Worm (Caenorhabditis elegans) whole organism, early embryonic: ENCODE measurements around the gene Y55F3AM.11.
A peak's percentile ranks its signal among the peaks of the same experiment; 100 is the strongest.

Experiments used
- B0310.2 ChIP-seq: sonication (generic microtip); optimal IDR thresholded peaks from 2 replicates; lab custom pipeline; 2016; ENCODE audit warnings: mild to moderate bottlenecking, missing genetic modification characterization, missing compliant biosample characterization
- F13C5.2 ChIP-seq: sonication (generic microtip); optimal IDR thresholded peaks from 2 replicates; lab custom pipeline; 2017; ENCODE audit warnings: mild to moderate bottlenecking, missing genetic modification characterization, inconsistent platforms, missing compliant biosample characterization
- aly-1 ChIP-seq: sonication (generic microtip); optimal IDR thresholded peaks from 2 replicates; lab custom pipeline; 2016; ENCODE audit warnings: missing genetic modification characterization, missing compliant biosample characterization
- ama-1 ChIP-seq: fragments of 150-350 bp; optimal IDR thresholded peaks from 2 replicates; lab custom pipeline; 2014
- ceh-13 ChIP-seq: fragments of 200-800 bp; sonication (Bioruptor generic); optimal IDR thresholded peaks from 2 replicates; lab custom pipeline; 2018; ENCODE audit warnings: mild to moderate bottlenecking, missing genetic modification characterization, missing compliant biosample characterization
- ceh-36 ChIP-seq: sonication (generic microtip); optimal IDR thresholded peaks from 2 replicates; lab custom pipeline; 2016; ENCODE audit warnings: missing genetic modification characterization, inconsistent platforms, missing compliant biosample characterization
- ets-7 ChIP-seq: sonication (generic microtip); optimal IDR thresholded peaks from 2 replicates; lab custom pipeline; 2016; ENCODE audit warnings: missing genotype, missing genetic modification characterization, missing compliant biosample characterization
- flt-1 ChIP-seq: fragments of 200-800 bp; sonication (Bioruptor generic); IDR thresholded peaks from 2 replicates; pipeline ENCODE4 v1.3.6; 2022; ENCODE audit warnings: missing genetic modification characterization, missing compliant biosample characterization
- hmbx-1 ChIP-seq: sonication (generic microtip); optimal IDR thresholded peaks from 2 replicates; lab custom pipeline; 2016; ENCODE audit warnings: mild to moderate bottlenecking, missing genetic modification characterization, missing compliant biosample characterization
- hmg-4 ChIP-seq: fragments of 200-800 bp; sonication (Bioruptor generic); optimal IDR thresholded peaks from 2 replicates; lab custom pipeline; 2018; ENCODE audit warnings: mild to moderate bottlenecking, missing genetic modification characterization, missing compliant biosample characterization
- hnd-1 ChIP-seq: sonication (generic microtip); optimal IDR thresholded peaks from 2 replicates; lab custom pipeline; 2016; ENCODE audit warnings: missing genetic modification characterization, missing compliant biosample characterization
- pes-1 ChIP-seq: fragments of 200-800 bp; sonication (Bioruptor generic); IDR thresholded peaks from 2 replicates; pipeline ENCODE4 v1.3.6; 2022; ENCODE audit warnings: missing genetic modification reagents, missing genetic modification characterization, missing compliant biosample characterization
- scrt-1 ChIP-seq: fragments of 200-800 bp; sonication (Bioruptor generic); IDR thresholded peaks from 2 replicates; pipeline ENCODE4 v1.3.6; 2022; ENCODE audit warnings: missing genetic modification characterization, missing compliant biosample characterization
- sea-1 ChIP-seq: fragments of 200-800 bp; sonication (Bioruptor generic); conservative IDR thresholded peaks from 2 replicates; pipeline ENCODE4 v1.3.6; 2022; ENCODE audit warnings: missing genetic modification characterization, missing compliant biosample characterization
- tbx-11 ChIP-seq: fragments of 200-800 bp; sonication (Bioruptor generic); IDR thresholded peaks from 2 replicates; pipeline ENCODE4 v1.3.6; 2022; ENCODE audit warnings: missing genetic modification characterization, missing compliant biosample characterization
- tbx-37 ChIP-seq: fragments of 200-800 bp; sonication (Bioruptor generic); conservative IDR thresholded peaks from 2 replicates; pipeline ENCODE4 v1.3.6; 2022; ENCODE audit warnings: missing genetic modification reagents, missing genetic modification characterization, missing compliant biosample characterization
- tra-4 ChIP-seq: sonication (generic microtip); optimal IDR thresholded peaks from 2 replicates; lab custom pipeline; 2017; ENCODE audit warnings: missing genetic modification characterization, missing compliant biosample characterization

The Y55F3AM.11 gene

DNA sequence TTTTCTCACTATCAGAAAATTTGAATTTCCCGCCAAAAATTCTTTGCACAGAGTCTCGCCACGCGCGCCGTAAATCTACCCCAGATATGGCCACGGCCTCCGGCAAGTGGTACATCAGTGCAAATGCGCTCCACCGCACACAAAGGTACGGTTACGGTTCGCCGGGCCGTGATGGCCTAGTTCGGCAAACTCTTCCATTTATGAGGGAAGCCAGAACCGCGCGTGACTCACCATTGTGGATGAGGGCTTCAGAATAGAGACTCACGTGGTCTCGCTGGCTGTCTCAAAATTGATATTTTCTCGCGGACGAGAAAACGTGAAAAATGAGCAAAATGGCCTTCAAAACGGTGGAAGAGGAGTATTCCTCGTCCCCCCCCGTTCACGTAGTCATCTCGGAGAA lies 24.4 kb downstream of the Y55F3AM.11 start:
- TF ChIP-seq ceh-13 (GFP tag; lab: Kevin White, UChicago) (no peak), pes-1 (GFP tag; lab: Robert Waterston, UW) (peak; percentile 7), tbx-11 (GFP tag; lab: Robert Waterston, UW) (0 out of 2 replicates have a peak, but pooled peaks have one; percentile 29), aly-1 (peak; percentile 34)

DNA sequence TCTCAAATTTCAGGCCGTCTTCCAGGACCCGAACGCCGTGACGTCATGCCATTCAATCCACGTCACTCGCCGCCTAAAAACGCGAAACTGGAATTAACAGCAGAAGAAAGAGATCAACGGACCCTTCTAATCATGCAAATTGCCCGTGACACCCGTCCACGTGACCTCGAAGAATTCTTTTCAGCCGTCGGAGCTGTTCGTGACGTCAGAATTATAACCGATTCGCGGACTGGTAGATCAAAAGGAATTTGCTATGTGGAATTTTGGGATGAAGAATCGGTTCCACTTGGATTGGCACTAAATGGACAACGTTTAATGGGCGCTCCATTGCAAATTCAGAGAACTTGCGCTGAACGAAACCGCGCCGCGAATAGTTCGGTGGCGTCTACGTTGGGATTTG lies 28.8 kb downstream of the Y55F3AM.11 start:
- TF ChIP-seq hmbx-1 (tag; lab: Kevin White, UChicago) (no peak), ceh-36 (tag; lab: Kevin White, UChicago) (no peak), tbx-11 (GFP tag; lab: Robert Waterston, UW) (no peak), aly-1 (no peak), ama-1 (no peak), tbx-37 (no peak), ceh-13 (GFP tag; lab: Kevin White, UChicago) (no peak)

DNA sequence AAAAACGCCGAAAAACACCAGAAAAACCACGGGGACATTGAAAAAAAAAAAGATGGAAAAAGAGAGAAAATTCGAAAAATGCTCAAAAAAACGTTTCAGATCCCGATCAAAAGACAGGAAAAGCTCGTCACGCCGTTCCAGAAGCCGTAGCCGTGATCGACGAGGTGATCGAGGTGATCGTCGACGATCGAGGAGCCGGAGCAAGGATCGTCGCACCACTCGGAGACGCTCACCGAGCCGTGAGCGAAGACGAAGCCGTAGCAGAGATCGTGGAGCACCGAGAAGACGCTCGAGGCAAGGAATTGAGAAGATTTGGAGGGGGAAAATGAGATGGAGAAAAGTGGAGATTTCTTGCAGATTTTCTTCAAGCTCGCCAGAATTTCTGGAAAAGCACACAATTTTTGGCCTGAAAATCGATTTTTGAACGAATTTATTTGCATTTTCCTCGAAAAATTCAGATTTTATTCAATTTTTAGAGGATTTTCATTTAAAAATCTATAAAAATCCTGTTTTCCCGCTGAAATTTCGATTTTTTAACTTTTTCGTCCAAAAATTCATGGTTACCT lies 30.9 kb downstream of the Y55F3AM.11 start:
- TF ChIP-seq ama-1 (no peak), hnd-1 (tag; lab: Kevin White, UChicago) (no peak), tra-4 (no peak), B0310.2 (tag; lab: Kevin White, UChicago) (no peak)

DNA sequence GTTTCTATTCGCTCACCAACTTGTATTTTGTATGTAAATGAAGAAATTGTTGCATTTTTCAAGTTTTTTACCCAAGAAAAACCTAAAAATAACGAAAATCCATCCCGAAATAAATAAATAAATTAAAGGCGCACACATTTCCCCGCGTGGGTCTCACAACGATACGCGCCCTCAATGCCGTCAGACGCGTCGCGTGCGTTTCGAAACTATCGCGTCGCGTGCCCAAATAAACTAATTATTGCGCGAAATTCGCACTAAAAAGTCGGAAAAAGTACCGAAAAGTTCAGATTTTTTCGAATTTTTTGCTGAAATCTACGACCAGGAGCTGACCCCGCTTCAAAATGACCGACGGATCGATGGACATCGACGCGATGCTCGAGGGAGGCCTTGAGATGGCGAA lies 31.7 kb downstream of the Y55F3AM.11 start, which contains the start of gene rbm-39:
TSS of gene rbm-39 (plus strand) at position 178 of the 400 bp plus-strand sequence.
- TF ChIP-seq ets-7 (tag; lab: Kevin White, UChicago) (no peak), ama-1 (no peak), scrt-1 (GFP tag; lab: Robert Waterston, UW) (no peak), hmbx-1 (tag; lab: Kevin White, UChicago) (no peak), aly-1 (no peak), tbx-37 (no peak), B0310.2 (tag; lab: Kevin White, UChicago) (no peak), F13C5.2 (tag; lab: Kevin White, UChicago) (peak; percentile 51), pes-1 (GFP tag; lab: Robert Waterston, UW) (peak; percentile 52; the same call in 1 of the 2 replicates), hmg-4 (no peak), tra-4 (no peak), hnd-1 (tag; lab: Kevin White, UChicago) (no peak), ceh-36 (tag; lab: Kevin White, UChicago) (no peak), flt-1 (GFP tag; lab: Robert Waterston, UW) (no peak), sea-1 (no peak), tbx-11 (GFP tag; lab: Robert Waterston, UW) (no peak)

DNA sequence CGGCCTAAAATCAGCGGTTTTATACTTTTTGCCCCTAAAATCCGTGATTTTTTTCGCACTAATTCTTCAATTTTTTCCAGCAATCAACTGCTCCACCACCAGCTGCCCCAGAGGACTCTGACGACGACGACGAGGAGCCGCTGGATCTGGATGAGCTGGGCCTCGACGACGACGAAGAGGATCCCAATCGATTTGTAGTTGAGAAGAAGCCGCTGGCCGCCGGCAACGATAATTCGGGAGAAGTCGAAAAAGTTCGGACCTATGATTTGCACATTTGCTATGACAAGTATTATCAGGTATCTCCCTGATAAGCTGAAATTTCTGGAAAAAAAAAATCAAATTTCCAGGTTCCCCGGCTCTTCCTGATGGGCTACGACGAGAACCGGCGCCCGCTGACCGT lies 32.4 kb downstream of the Y55F3AM.11 start:
- no peak for TF ChIP-seq ama-1
- no peak for TF ChIP-seq scrt-1 (GFP tag; lab: Robert Waterston, UW)
- no peak for TF ChIP-seq tbx-11 (GFP tag; lab: Robert Waterston, UW)
- TF ChIP-seq hmbx-1 (tag; lab: Kevin White, UChicago), result no peak
- TF ChIP-seq hmg-4, result no peak
- TF ChIP-seq tbx-37, result no peak
- no peak for TF ChIP-seq pes-1 (GFP tag; lab: Robert Waterston, UW)
- no peak for TF ChIP-seq sea-1
- TF ChIP-seq ets-7 (tag; lab: Kevin White, UChicago), result no peak
- no peak for TF ChIP-seq hnd-1 (tag; lab: Kevin White, UChicago)
- no peak for TF ChIP-seq tra-4
- no peak for TF ChIP-seq F13C5.2 (tag; lab: Kevin White, UChicago)
- no peak for TF ChIP-seq B0310.2 (tag; lab: Kevin White, UChicago)
- no peak for TF ChIP-seq aly-1
- TF ChIP-seq flt-1 (GFP tag; lab: Robert Waterston, UW), result no peak
- TF ChIP-seq ceh-36 (tag; lab: Kevin White, UChicago), result no peak
- TF ChIP-seq ceh-13 (GFP tag; lab: Kevin White, UChicago), result no peak

DNA sequence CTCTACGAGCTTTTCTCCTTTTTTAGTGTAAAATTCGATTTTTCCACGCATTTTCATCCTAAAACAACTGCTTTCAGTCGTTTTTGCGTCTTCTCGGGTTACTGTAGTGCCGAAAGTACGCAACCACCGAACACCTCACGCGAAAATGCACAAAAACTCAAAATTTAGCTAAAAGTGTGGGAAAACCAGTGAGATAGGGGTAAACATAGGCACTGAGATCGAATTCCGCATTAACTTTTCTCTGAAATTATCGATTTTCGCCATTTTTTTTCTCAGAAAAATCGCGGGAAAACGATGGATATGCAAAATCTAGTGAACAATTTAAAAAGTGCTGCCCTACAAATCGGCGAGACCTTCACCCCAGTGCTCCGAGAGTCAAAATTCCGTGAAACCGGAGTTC lies 34.0 kb downstream of the Y55F3AM.11 start, which contains the start of gene atg-3:
TSS of gene atg-3 (plus strand) at position 301 of the 400 bp plus-strand sequence.
- TF ChIP-seq B0310.2 (tag; lab: Kevin White, UChicago) (no peak), hnd-1 (tag; lab: Kevin White, UChicago) (no peak), ama-1 (no peak), tbx-11 (GFP tag; lab: Robert Waterston, UW) (no peak), scrt-1 (GFP tag; lab: Robert Waterston, UW) (no peak), ets-7 (tag; lab: Kevin White, UChicago) (no peak), tra-4 (no peak), aly-1 (no peak), tbx-37 (no peak), pes-1 (GFP tag; lab: Robert Waterston, UW) (no peak), hmbx-1 (tag; lab: Kevin White, UChicago) (no peak)

DNA sequence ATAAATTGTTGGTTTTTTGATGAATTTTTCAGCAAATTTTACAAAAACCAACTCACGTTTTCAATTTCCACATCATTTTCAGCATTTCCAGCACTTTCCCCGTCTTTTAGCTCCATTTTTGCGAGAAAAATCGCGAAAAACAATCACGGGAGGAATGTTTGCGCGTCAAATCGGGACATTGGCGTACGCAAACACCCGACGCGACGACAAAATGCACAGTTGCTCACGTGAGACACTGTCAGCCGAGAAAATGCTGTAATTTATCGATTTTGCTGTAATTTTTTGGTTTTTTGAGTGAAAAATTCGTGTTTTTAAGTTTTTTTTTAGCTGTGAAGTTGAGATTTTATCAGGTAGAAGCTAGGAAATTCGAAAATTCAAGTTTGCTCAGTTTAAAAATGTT lies 34.6 kb downstream of the Y55F3AM.11 start, which contains the start of gene Y55F3AM.9:
TSS of gene Y55F3AM.9 (minus strand) at position 189 of the 400 bp plus-strand sequence.
- TF ChIP-seq hnd-1 (tag; lab: Kevin White, UChicago) (no peak), tra-4 (no peak), B0310.2 (tag; lab: Kevin White, UChicago) (no peak), tbx-37 (no peak), aly-1 (no peak), tbx-11 (GFP tag; lab: Robert Waterston, UW) (no peak), scrt-1 (GFP tag; lab: Robert Waterston, UW) (no peak), hmbx-1 (tag; lab: Kevin White, UChicago) (no peak), ama-1 (no peak), ceh-13 (GFP tag; lab: Kevin White, UChicago) (no peak), pes-1 (GFP tag; lab: Robert Waterston, UW) (no peak)

DNA sequence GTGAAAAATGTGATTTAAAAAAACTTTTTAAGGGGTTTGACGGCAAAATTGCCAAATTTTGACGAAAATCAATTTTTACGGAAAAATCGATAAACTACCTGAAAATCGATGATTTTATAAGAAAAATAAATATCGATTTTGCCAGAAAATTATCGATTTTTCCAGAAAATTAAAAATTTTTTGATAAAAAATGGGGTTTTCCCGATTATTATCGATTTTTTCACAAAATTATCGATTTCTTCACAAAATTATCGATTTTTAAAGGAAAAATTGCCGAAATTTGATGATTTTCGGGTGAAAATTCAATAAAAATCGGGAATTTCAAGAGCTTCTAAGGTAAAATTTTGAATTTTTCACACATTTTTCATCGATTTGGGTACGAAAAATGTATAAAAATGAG lies 37.5 kb downstream of the Y55F3AM.11 start:
- no peak for TF ChIP-seq tra-4
- TF ChIP-seq ets-7 (tag; lab: Kevin White, UChicago), result no peak
- no peak for TF ChIP-seq pes-1 (GFP tag; lab: Robert Waterston, UW)
- TF ChIP-seq ama-1, result no peak
- no peak for TF ChIP-seq hmg-4
- no peak for TF ChIP-seq scrt-1 (GFP tag; lab: Robert Waterston, UW)
